Worm (Caenorhabditis elegans) whole organism, L4 larva: ENCODE results near the gene ZK1037.6.

ENCODE experiments used
- ama-1 ChIP-seq: fragments of 150-350 bp; optimal IDR thresholded peaks from 2 replicates; lab custom pipeline; 2014; ENCODE audit warnings: inconsistent platforms, mixed read lengths
- daf-12 ChIP-seq: fragments of 150-350 bp; optimal IDR thresholded peaks from 2 replicates; lab custom pipeline; 2014; ENCODE audit warnings: missing biosample characterization, missing genetic modification reagents, missing genetic modification characterization
- egl-27 ChIP-seq: sonication (generic microtip); optimal IDR thresholded peaks from 3 replicates; lab custom pipeline; 2017; ENCODE audit warnings: missing biosample characterization, missing genetic modification reagents, missing genetic modification characterization
- lir-3 ChIP-seq: sonication (generic microtip); optimal IDR thresholded peaks from 2 replicates; lab custom pipeline; 2016; ENCODE audit warnings: mild to moderate bottlenecking, missing genetic modification characterization, missing compliant biosample characterization

- TF ChIP-seq ama-1 (lab: Kevin White, UChicago) (no peak), egl-27 (tag; lab: Kevin White, UChicago) (no peak), daf-12 (tag; lab: Kevin White, UChicago) (no peak), lir-3 (no peak)
These were observed 29.0 kb downstream of the ZK1037.6 start, which contains the start of gene cpr-3 for ce11 chrV:15298597-15298996.
